Fruit fly (Drosophila melanogaster) ovary, adult (tissue): Measurements from ENCODE around the gene CG1227.

ENCODE experiments used
- CG17801 ChIP-seq: fragments of 200-800 bp; optimal IDR thresholded peaks from 2 replicates; lab custom pipeline; 2019; ENCODE audit warnings: missing biosample characterization, mild to moderate bottlenecking, missing genetic modification characterization, moderate library complexity; ENCODE audit not compliant: partially characterized antibody

The CG1227 gene

dm6 chr3R:7249460-7249859, at the start of gene CG1227, which contains the start of gene Dtwd2:
Gene CG1227, minus strand, starts transcription at chr3R:7249738.
Gene Dtwd2, plus strand, starts transcription at chr3R:7249795.
- TF ChIP-seq CG17801, result peak; percentile 98

dm6 chr3R:7285662-7286061, 36.1 kb upstream of the CG1227 start, which contains the start of gene RacGAP84C:
Gene RacGAP84C, plus strand, starts transcription at chr3R:7285962.
- TF ChIP-seq CG17801, result no peak

- no peak for TF ChIP-seq CG17801
These were observed 32.8 kb upstream of the CG1227 start for dm6 chr3R:7282244-7282890.

dm6 chr3R:7276782-7277181, 27.2 kb upstream of the CG1227 start:
- no peak for TF ChIP-seq CG17801

- no peak for TF ChIP-seq CG17801
These were observed 25.5 kb upstream of the CG1227 start for dm6 chr3R:7274973-7275525.

- TF ChIP-seq CG17801, result no peak
These were observed 16.1 kb upstream of the CG1227 start, which contains the start of the genes Gld and Syt4 for dm6 chr3R:7265567-7266208. Gene Gld, minus strand, starts transcription at chr3R:7265703. Gene Syt4, plus strand, starts transcription at chr3R:7266065.

- TF ChIP-seq CG17801, result no peak
These were observed 10.0 kb upstream of the CG1227 start for dm6 chr3R:7259554-7259953.

- TF ChIP-seq CG17801, result no peak
These were observed 2.3 kb upstream of the CG1227 start, which contains the start of gene Obp84a for dm6 chr3R:7251857-7252256. Gene Obp84a, minus strand, starts transcription at chr3R:7251957.

dm6 chr3R:7246889-7247288, 2.6 kb downstream of the CG1227 start, which contains the start of the genes Noc3 and CG10053:
Gene Noc3, minus strand, starts transcription at chr3R:7246969.
Gene CG10053, plus strand, starts transcription at chr3R:7247090.
- no peak for TF ChIP-seq CG17801

dm6 chr3R:7241460-7241859, 8.1 kb downstream of the CG1227 start, which contains the start of gene CG14607:
Gene CG14607, plus strand, starts transcription at chr3R:7241760.
- TF ChIP-seq CG17801, result no peak

- TF ChIP-seq CG17801, result no peak
These were observed 25.5 kb downstream of the CG1227 start, which contains the start of gene thw for dm6 chr3R:7223972-7224464. Gene thw, plus strand, starts transcription at chr3R:7224414.

- TF ChIP-seq CG17801, result no peak
These were observed 29.9 kb downstream of the CG1227 start, which contains the start of gene CG14605 for dm6 chr3R:7219605-7220004. Gene CG14605, minus strand, starts transcription at chr3R:7219705.

dm6 chr3R:7216924-7217529, 32.5 kb downstream of the CG1227 start, which contains the start of gene CG14606:
Gene CG14606, minus strand, starts transcription at chr3R:7217083.
- TF ChIP-seq CG17801, result no peak

dm6 chr3R:7208331-7208730, 41.2 kb downstream of the CG1227 start, which contains the start of gene CG1288:
Gene CG1288, minus strand, starts transcription at chr3R:7208431.
- TF ChIP-seq CG17801, result no peak

- TF ChIP-seq CG17801, result no peak
These were observed 48.9 kb downstream of the CG1227 start, which contains the start of gene CG14609 for dm6 chr3R:7200670-7201069. Gene CG14609, plus strand, starts transcription at chr3R:7200970.

- TF ChIP-seq CG17801, result no peak
These were observed 49.7 kb downstream of the CG1227 start for dm6 chr3R:7199849-7200248.
